Fruit fly (Drosophila melanogaster): ENCODE results near the gene mv.

The mv gene

DNA sequence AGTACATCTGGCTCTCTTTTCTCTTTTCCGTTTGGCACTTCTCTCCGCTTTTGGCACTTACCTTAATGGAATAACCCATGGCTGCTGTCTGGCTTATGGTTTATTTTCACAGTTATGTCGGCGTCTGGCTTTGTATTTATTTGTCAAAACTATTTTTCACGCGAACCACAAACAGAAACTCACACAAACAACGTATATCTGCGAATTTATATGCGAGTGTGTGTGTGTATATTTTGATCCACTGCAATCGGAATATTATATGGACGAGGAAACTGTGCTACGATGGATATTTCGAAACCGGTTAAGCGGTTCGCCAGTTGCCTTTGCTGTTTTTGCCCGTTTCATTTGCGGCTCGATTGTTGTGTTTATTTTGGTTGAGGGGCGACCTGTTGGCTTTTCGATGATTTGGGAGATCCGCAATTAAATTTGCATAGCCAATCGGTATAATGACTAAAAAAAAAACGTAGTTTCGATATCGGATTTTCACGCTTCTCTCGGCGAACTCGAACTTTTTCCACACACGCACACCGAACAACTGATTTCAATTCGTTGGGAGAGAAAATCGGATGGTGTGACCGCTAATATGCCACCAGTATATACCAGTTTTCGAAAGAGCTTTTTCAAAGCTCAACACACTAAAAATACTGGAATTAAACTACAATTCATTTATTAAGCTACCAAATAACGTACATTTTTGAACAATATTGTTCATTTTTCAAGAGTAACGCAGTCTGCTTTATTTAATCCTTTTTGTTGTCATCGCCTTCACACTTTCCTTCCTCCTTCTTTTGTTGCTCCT, 5.8 kb upstream of the mv start, which contains the start of gene CG1927:
Gene CG1927, minus strand, starts transcription at position 541 of the 799 bp plus-strand sequence.
- TF ChIP-seq Sp1 (GFP tag; optimal IDR thresholded peaks at IDR 0.05) (peak; percentile 21), GATAd (GFP tag; optimal IDR thresholded peaks at IDR 0.05) (no peak), Mio (GFP tag; optimal IDR thresholded peaks at IDR 0.05) (no peak), psq (GFP tag; optimal IDR thresholded peaks at IDR 0.05) (no peak), Jra (GFP tag; optimal IDR thresholded peaks at IDR 0.05) (no peak), N (GFP tag; optimal IDR thresholded peaks at IDR 0.05) (no peak), CG9705 (GFP tag; optimal IDR thresholded peaks at IDR 0.05) (no peak), jim (GFP tag; optimal IDR thresholded peaks at IDR 0.05) (no peak), Abd-B (GFP tag; optimal IDR thresholded peaks at IDR 0.05) (no peak), tai (GFP tag; optimal IDR thresholded peaks at IDR 0.05) (no peak), Dfd (GFP tag; optimal IDR thresholded peaks at IDR 0.05) (no peak), rgr (GFP tag; optimal IDR thresholded peaks at IDR 0.05) (peak; percentile 17), Myc (optimal IDR thresholded peaks at IDR 0.05) (no peak), HLH106 (tag; optimal IDR thresholded peaks at IDR 0.05) (no peak), usp (GFP tag; optimal IDR thresholded peaks at IDR 0.05) (no peak), dl (GFP tag; optimal IDR thresholded peaks at IDR 0.05; ENCODE audit: insufficient read depth in 1 of 2, partially characterized antibody in 2 of 2) (no peak), foxo (GFP tag; optimal IDR thresholded peaks at IDR 0.05) (no peak), lola (GFP tag; optimal IDR thresholded peaks at IDR 0.05) (no peak), Hnf4 (GFP tag; optimal IDR thresholded peaks at IDR 0.05) (peak; percentile 23), Dif (GFP tag; optimal IDR thresholded peaks at IDR 0.05; ENCODE audit: partially characterized antibody) (peak; percentile 30), dsf (GFP tag; optimal IDR thresholded peaks at IDR 0.05; ENCODE audit: borderline replicate concordance) (no peak), br (GFP tag; optimal IDR thresholded peaks at IDR 0.05) (no peak), ey (GFP tag; optimal IDR thresholded peaks at IDR 0.05) (no peak), OdsH (GFP tag; optimal IDR thresholded peaks at IDR 0.05) (peak; percentile 3), CrebA (GFP tag; optimal IDR thresholded peaks at IDR 0.05; ENCODE audit: borderline replicate concordance) (no peak), sv (GFP tag; optimal IDR thresholded peaks at IDR 0.05) (no peak), brk (GFP tag; optimal IDR thresholded peaks at IDR 0.05) (no peak), CG32264 (GFP tag; optimal IDR thresholded peaks at IDR 0.05) (no peak), Rel (GFP tag; optimal IDR thresholded peaks at IDR 0.05) (no peak), Rel (tag; optimal IDR thresholded peaks at IDR 0.05) (peak; percentile 0), pan (optimal IDR thresholded peaks at IDR 0.05) (no peak), Hr83 (GFP tag; optimal IDR thresholded peaks at IDR 0.05; ENCODE audit: poor library complexity, severe bottlenecking) (no peak), sage (GFP tag; optimal IDR thresholded peaks at IDR 0.05) (no peak)

DNA sequence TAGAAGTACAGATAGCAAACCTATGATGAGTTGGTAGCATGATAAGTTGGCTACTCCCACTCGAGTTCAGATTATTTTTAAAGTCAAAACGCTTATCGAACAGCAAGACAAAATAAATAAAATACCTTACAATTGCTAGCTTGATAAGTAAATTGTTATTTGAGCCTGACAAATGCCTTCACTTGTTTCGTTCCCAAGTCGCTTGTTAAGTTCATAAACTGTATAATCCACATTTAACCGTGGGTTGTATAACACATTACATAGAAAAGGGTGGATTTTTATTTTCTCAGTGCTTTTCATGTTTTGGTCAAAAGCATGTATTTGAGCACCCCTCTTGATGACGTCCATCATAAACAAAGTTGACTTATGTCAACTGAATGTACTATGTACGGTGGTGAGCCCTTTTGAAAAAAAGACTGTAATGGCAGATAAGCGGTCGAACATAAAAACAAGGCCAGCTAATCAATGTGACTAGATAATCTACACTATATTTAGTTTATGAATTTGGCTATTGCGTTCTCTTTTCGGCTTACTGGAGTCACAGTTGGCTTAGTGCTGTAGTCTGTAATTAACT, 4.9 kb upstream of the mv start:
- TF ChIP-seq CrebA (GFP tag; optimal IDR thresholded peaks at IDR 0.05; ENCODE audit: borderline replicate concordance) (no peak), Mio (GFP tag; optimal IDR thresholded peaks at IDR 0.05) (no peak), Vsx2 (GFP tag; optimal IDR thresholded peaks at IDR 0.05; ENCODE audit: partially characterized antibody) (no peak), sage (GFP tag; optimal IDR thresholded peaks at IDR 0.05) (no peak), foxo (GFP tag; optimal IDR thresholded peaks at IDR 0.05) (no peak), HLH106 (tag; optimal IDR thresholded peaks at IDR 0.05) (no peak), GATAd (GFP tag; optimal IDR thresholded peaks at IDR 0.05) (no peak), lola (GFP tag; optimal IDR thresholded peaks at IDR 0.05) (no peak), Rel (GFP tag; optimal IDR thresholded peaks at IDR 0.05) (no peak), Rel (tag; optimal IDR thresholded peaks at IDR 0.05) (no peak), sv (GFP tag; optimal IDR thresholded peaks at IDR 0.05) (no peak), Sp1 (GFP tag; optimal IDR thresholded peaks at IDR 0.05) (no peak), Hr83 (GFP tag; optimal IDR thresholded peaks at IDR 0.05; ENCODE audit: poor library complexity, severe bottlenecking) (no peak), h (GFP tag; optimal IDR thresholded peaks at IDR 0.05) (no peak), ey (GFP tag; optimal IDR thresholded peaks at IDR 0.05) (no peak), dsf (GFP tag; optimal IDR thresholded peaks at IDR 0.05; ENCODE audit: borderline replicate concordance) (no peak), dmrt93B (GFP tag; optimal IDR thresholded peaks at IDR 0.05) (no peak)

Measured in whole organism, wandering third instar larva.